Fruit fly (Drosophila melanogaster): ENCODE results near the gene CG42450.

Gene CG42450

DNA sequence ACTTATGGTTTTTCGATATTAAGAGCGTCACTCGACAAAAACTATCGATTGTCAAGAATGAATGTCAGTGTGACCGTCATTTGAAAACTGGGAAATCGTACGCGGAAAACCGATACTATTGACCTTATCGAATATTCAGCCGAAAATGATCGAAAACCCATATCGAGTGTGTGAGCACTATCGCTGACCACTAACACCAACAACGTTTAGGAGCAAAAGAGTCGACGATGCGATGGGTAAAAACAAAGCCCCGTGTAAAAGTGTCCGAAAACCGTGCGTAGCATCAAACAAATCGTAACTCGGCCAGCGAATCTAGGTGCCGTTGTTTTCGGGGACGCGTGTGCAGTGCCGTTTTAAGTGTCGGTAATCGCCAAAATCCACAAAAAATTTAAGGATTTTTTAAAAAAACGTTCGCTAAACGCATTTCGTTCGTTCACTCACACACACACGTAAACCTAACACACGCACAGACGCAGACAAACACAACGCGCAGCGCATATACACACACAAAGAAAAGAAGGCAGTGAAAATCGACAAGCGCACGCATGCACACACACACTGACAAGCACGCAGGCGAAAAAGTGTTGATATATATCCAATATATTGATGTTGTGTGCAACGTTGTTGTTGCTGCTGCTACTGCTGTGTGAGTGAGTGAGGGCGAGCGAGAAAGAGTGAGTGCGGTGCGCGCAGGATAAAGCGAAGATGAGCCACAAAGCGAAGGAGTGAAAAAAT is 50.8 kb downstream of the CG42450 start, which contains the start of the genes CG7326 and Dora (continued):
- TF ChIP-seq CG15601 (tag; optimal IDR thresholded peaks at IDR 0.05) (peak; percentile 1), D19B (GFP tag; optimal IDR thresholded peaks at IDR 0.05) (no peak), CG18764 (GFP tag; optimal IDR thresholded peaks at IDR 0.05) (no peak), yki (optimal IDR thresholded peaks at IDR 0.05) (no peak), Ravus (GFP tag; IDR thresholded peaks at IDR 0.05) (no peak), Hmx (GFP tag; optimal IDR thresholded peaks at IDR 0.05) (no peak), gcm (GFP tag; optimal IDR thresholded peaks at IDR 0.05) (no peak), CG8924 (tag; optimal IDR thresholded peaks at IDR 0.05) (peak; percentile 60), gfzf (GFP tag; optimal IDR thresholded peaks at IDR 0.05) (peak; percentile 90), sisA (GFP tag; IDR thresholded peaks at IDR 0.05) (no peak), Hr51 (GFP tag; optimal IDR thresholded peaks at IDR 0.05) (no peak), CG6813 (GFP tag; optimal IDR thresholded peaks at IDR 0.05) (no peak), BtbVII (GFP tag; optimal IDR thresholded peaks at IDR 0.05) (no peak), YL-1 (GFP tag; optimal IDR thresholded peaks at IDR 0.05) (peak; percentile 85), CG16779 (GFP tag; IDR thresholded peaks at IDR 0.05) (no peak), CG10366 (GFP tag; IDR thresholded peaks at IDR 0.05) (no peak), scrt (GFP tag; optimal IDR thresholded peaks at IDR 0.05) (peak; percentile 25), grn (GFP tag; optimal IDR thresholded peaks at IDR 0.05) (no peak), CG11504 (tag; optimal IDR thresholded peaks at IDR 0.05) (no peak), CG17186 (GFP tag; optimal IDR thresholded peaks at IDR 0.05) (peak; percentile 63), CG5953 (GFP tag; IDR thresholded peaks at IDR 0.05) (no peak), Fer3 (tag; optimal IDR thresholded peaks at IDR 0.05) (peak; percentile 3), wor (GFP tag; IDR thresholded peaks at IDR 0.05) (no peak), CG12104 (GFP tag; optimal IDR thresholded peaks at IDR 0.05) (no peak), ap (GFP tag; IDR thresholded peaks at IDR 0.05) (no peak), her (GFP tag; optimal IDR thresholded peaks at IDR 0.05) (peak; percentile 20), Sox102F (GFP tag; optimal IDR thresholded peaks at IDR 0.05) (no peak), gro (GFP tag; optimal IDR thresholded peaks at IDR 0.05) (no peak), chif (GFP tag; optimal IDR thresholded peaks at IDR 0.05) (no peak), CG3847 (GFP tag; IDR thresholded peaks at IDR 0.05) (0 out of 2 replicates have a peak, but pooled peaks have one; percentile 38), GATAe (GFP tag; conservative IDR thresholded peaks at IDR 0.05) (no peak), CG7556 (GFP tag; optimal IDR thresholded peaks at IDR 0.05) (no peak), Sox100B (GFP tag; optimal IDR thresholded peaks at IDR 0.05) (no peak), CG17361 (GFP tag; IDR thresholded peaks at IDR 0.05) (no peak; the same call in 2 of the 3 replicates), CG7745 (tag; optimal IDR thresholded peaks at IDR 0.05) (no peak), sd (tag; optimal IDR thresholded peaks at IDR 0.05) (no peak), CG32767 (GFP tag; IDR thresholded peaks at IDR 0.05) (no peak), HLH3B (GFP tag; IDR thresholded peaks at IDR 0.05) (no peak), Fer2 (tag; optimal IDR thresholded peaks at IDR 0.05) (no peak), Fer1 (GFP tag; optimal IDR thresholded peaks at IDR 0.05) (peak; percentile 29), MTF-1 (GFP tag; optimal IDR thresholded peaks at IDR 0.05; ENCODE audit: borderline replicate concordance) (no peak), CG10462 (GFP tag; optimal IDR thresholded peaks at IDR 0.05) (no peak), HmgZ (tag; optimal IDR thresholded peaks at IDR 0.05) (peak; percentile 31), pnt (GFP tag; optimal IDR thresholded peaks at IDR 0.05) (no peak), hbn (GFP tag; IDR thresholded peaks at IDR 0.05; ENCODE audit: partially characterized antibody) (peak; percentile 91), CG4730 (GFP tag; IDR thresholded peaks at IDR 0.05) (no peak), unc-4 (GFP tag; IDR thresholded peaks at IDR 0.05; ENCODE audit: partially characterized antibody) (peak; percentile 92), vnd (GFP tag; IDR thresholded peaks at IDR 0.05; ENCODE audit: partially characterized antibody) (peak; percentile 84), oc (tag; optimal IDR thresholded peaks at IDR 0.05) (no peak), dmrt99B (tag; optimal IDR thresholded peaks at IDR 0.05) (no peak)
